Worm (Caenorhabditis elegans): ENCODE measurements around the gene Y53F4B.26.
A peak's percentile ranks its signal among the peaks of the same experiment; 100 is the strongest.

Gene Y53F4B.26

ce11 chrII:15165681-15166235 lies 25.0 kb upstream of the Y53F4B.26 start, which contains the start of gene gst-27 (continued):
- TF ChIP-seq lin-13 (tag; optimal IDR thresholded peaks at IDR 0.05) = peak; percentile 69
- TF ChIP-seq bed-3 (GFP tag; optimal IDR thresholded peaks at IDR 0.05) = peak; percentile 72
- no peak for TF ChIP-seq ztf-11 (tag; optimal IDR thresholded peaks at IDR 0.05)

ce11 chrII:15164453-15164852 lies 23.7 kb upstream of the Y53F4B.26 start, which contains the start of gene gst-26:
gst-26 (minus strand) TSS chrII:15164553.
- TF ChIP-seq lsy-2 (tag; optimal IDR thresholded peaks at IDR 0.05) (no peak), tbx-8 (GFP tag; optimal IDR thresholded peaks at IDR 0.05) (no peak), drap-1 (GFP tag; optimal IDR thresholded peaks at IDR 0.05) (no peak), ces-1 (GFP tag; optimal IDR thresholded peaks at IDR 0.05) (no peak), nhr-2 (tag; optimal IDR thresholded peaks at IDR 0.05) (no peak), mls-2 (tag; optimal IDR thresholded peaks at IDR 0.05) (no peak), elt-3 (tag; optimal IDR thresholded peaks at IDR 0.05) (no peak), mab-5 (tag; optimal IDR thresholded peaks at IDR 0.05) (no peak), ceh-83 (GFP tag; optimal IDR thresholded peaks at IDR 0.05) (no peak), snpc-4 (tag; optimal IDR thresholded peaks at IDR 0.05) (no peak), nhr-76 (tag; optimal IDR thresholded peaks at IDR 0.05) (no peak), hlh-1 (tag; optimal IDR thresholded peaks at IDR 0.05) (no peak), unc-39 (tag; optimal IDR thresholded peaks at IDR 0.05) (no peak), pha-4 (tag; optimal IDR thresholded peaks at IDR 0.05) (no peak), ztf-11 (tag; optimal IDR thresholded peaks at IDR 0.05) (no peak), elt-1 (tag; optimal IDR thresholded peaks at IDR 0.05; ENCODE audit: borderline replicate concordance, insufficient read depth) (no peak)

- TF ChIP-seq ceh-83 (GFP tag; optimal IDR thresholded peaks at IDR 0.05) (no peak), unc-62 (GFP tag; optimal IDR thresholded peaks at IDR 0.05) (no peak), M03D4.4 (tag; optimal IDR thresholded peaks at IDR 0.05) (no peak), elt-3 (tag; optimal IDR thresholded peaks at IDR 0.05) (no peak), flh-1 (GFP tag; optimal IDR thresholded peaks at IDR 0.05) (no peak), nhr-2 (tag; optimal IDR thresholded peaks at IDR 0.05) (no peak), nhr-28 (tag; optimal IDR thresholded peaks at IDR 0.05) (no peak), ceh-43 (GFP tag; optimal IDR thresholded peaks at IDR 0.05) (no peak), blmp-1 (tag; optimal IDR thresholded peaks at IDR 0.05) (no peak), ham-2 (GFP tag; optimal IDR thresholded peaks at IDR 0.05) (no peak), lsy-2 (tag; optimal IDR thresholded peaks at IDR 0.05) (no peak), ces-1 (GFP tag; optimal IDR thresholded peaks at IDR 0.05) (no peak), zip-8 (tag; optimal IDR thresholded peaks at IDR 0.05) (no peak), snpc-4 (tag; optimal IDR thresholded peaks at IDR 0.05) (no peak)
Measured at ce11 chrII:15158364-15158763, 17.6 kb upstream of the Y53F4B.26 start.

ce11 chrII:15157880-15158279 lies 17.1 kb upstream of the Y53F4B.26 start, which contains the start of gene ptr-20:
ptr-20 (plus strand) TSS chrII:15158180.
- TF ChIP-seq ceh-39 (tag; optimal IDR thresholded peaks at IDR 0.05) (no peak), zip-8 (tag; optimal IDR thresholded peaks at IDR 0.05) (no peak), bed-3 (GFP tag; optimal IDR thresholded peaks at IDR 0.05) (no peak), unc-120 (tag; optimal IDR thresholded peaks at IDR 0.05; ENCODE audit: poor library complexity, severe bottlenecking) (no peak), elt-3 (tag; optimal IDR thresholded peaks at IDR 0.05) (no peak), nhr-76 (tag; optimal IDR thresholded peaks at IDR 0.05) (no peak), ztf-11 (tag; optimal IDR thresholded peaks at IDR 0.05) (no peak), snpc-4 (tag; optimal IDR thresholded peaks at IDR 0.05) (no peak), mls-2 (tag; optimal IDR thresholded peaks at IDR 0.05) (no peak), lin-13 (tag; optimal IDR thresholded peaks at IDR 0.05) (no peak), nhr-2 (tag; optimal IDR thresholded peaks at IDR 0.05) (no peak), M03D4.4 (tag; optimal IDR thresholded peaks at IDR 0.05) (no peak)

ce11 chrII:15148442-15148841 lies 7.7 kb upstream of the Y53F4B.26 start:
- TF ChIP-seq blmp-1 (tag; optimal IDR thresholded peaks at IDR 0.05) = no peak
- TF ChIP-seq bed-3 (GFP tag; optimal IDR thresholded peaks at IDR 0.05) = no peak
- no peak for TF ChIP-seq hlh-1 (tag; optimal IDR thresholded peaks at IDR 0.05)
- no peak for TF ChIP-seq M03D4.4 (tag; optimal IDR thresholded peaks at IDR 0.05)
- TF ChIP-seq cnd-1 (tag; optimal IDR thresholded peaks at IDR 0.05) = no peak
- TF ChIP-seq mep-1 (tag; optimal IDR thresholded peaks at IDR 0.05) = no peak
- TF ChIP-seq lin-32 (GFP tag; optimal IDR thresholded peaks at IDR 0.05) = no peak
- TF ChIP-seq ztf-11 (tag; optimal IDR thresholded peaks at IDR 0.05) = no peak
- no peak for TF ChIP-seq elt-1 (tag; optimal IDR thresholded peaks at IDR 0.05; ENCODE audit: borderline replicate concordance, insufficient read depth)
- TF ChIP-seq nhr-2 (tag; optimal IDR thresholded peaks at IDR 0.05) = no peak
- no peak for TF ChIP-seq unc-62 (GFP tag; optimal IDR thresholded peaks at IDR 0.05)
- no peak for TF ChIP-seq sptf-1 (tag; optimal IDR thresholded peaks at IDR 0.05)
- TF ChIP-seq unc-39 (tag; optimal IDR thresholded peaks at IDR 0.05) = no peak
- no peak for TF ChIP-seq ceh-39 (tag; optimal IDR thresholded peaks at IDR 0.05)
- no peak for TF ChIP-seq sem-2 (GFP tag; optimal IDR thresholded peaks at IDR 0.05)

Data from whole organism, mixed stage, embryonic.